Worm (Caenorhabditis elegans) whole organism, mixed stage, embryonic: ENCODE results near the gene nex-4.

Experiments used
- blmp-1 ChIP-seq: fragments of 150-350 bp; optimal IDR thresholded peaks from 2 replicates; lab custom pipeline; 2014; ENCODE audit warnings: missing biosample characterization, missing genetic modification characterization
- ceh-83 ChIP-seq: fragments of 200-800 bp; sonication (Bioruptor generic); optimal IDR thresholded peaks from 2 replicates; lab custom pipeline; 2018; ENCODE audit warnings: mild to moderate bottlenecking, missing genetic modification characterization, missing compliant biosample characterization
- ces-1 ChIP-seq: fragments of 150-350 bp; optimal IDR thresholded peaks from 2 replicates; lab custom pipeline; 2014; ENCODE audit warnings: missing biosample characterization, missing genetic modification reagents, missing genetic modification characterization
- elt-1 ChIP-seq: sonication (generic microtip); optimal IDR thresholded peaks from 2 replicates; lab custom pipeline; 2017; ENCODE audit warnings: missing genetic modification characterization, mild to moderate bottlenecking, missing compliant biosample characterization, antibody characterized with exemption, moderate library complexity, borderline replicate concordance; ENCODE audit not compliant: insufficient read depth
- hlh-1 ChIP-seq: fragments of 150-350 bp; optimal IDR thresholded peaks from 2 replicates; lab custom pipeline; 2014; ENCODE audit warnings: missing biosample characterization, missing genetic modification reagents, missing genetic modification characterization
- lin-13 ChIP-seq: fragments of 150-350 bp; optimal IDR thresholded peaks from 2 replicates; lab custom pipeline; 2014; ENCODE audit warnings: missing biosample characterization, missing genetic modification characterization
- lsy-2 ChIP-seq: fragments of 150-350 bp; optimal IDR thresholded peaks from 2 replicates; lab custom pipeline; 2014; ENCODE audit warnings: missing biosample characterization, missing genetic modification characterization
- mep-1 ChIP-seq: fragments of 150-350 bp; optimal IDR thresholded peaks from 2 replicates; lab custom pipeline; 2017; ENCODE audit warnings: missing biosample characterization, missing genetic modification reagents, missing genetic modification characterization, inconsistent platforms
- nhr-237 ChIP-seq: fragments of 150-350 bp; optimal IDR thresholded peaks from 2 replicates; lab custom pipeline; 2014; ENCODE audit warnings: missing biosample characterization, missing genetic modification characterization
- nhr-28 ChIP-seq: fragments of 150-350 bp; optimal IDR thresholded peaks from 2 replicates; lab custom pipeline; 2014; ENCODE audit warnings: missing biosample characterization, missing genetic modification characterization
- pha-4 ChIP-seq: fragments of 150-350 bp; optimal IDR thresholded peaks from 2 replicates; lab custom pipeline; 2018; ENCODE audit warnings: missing biosample characterization, missing genetic modification reagents, missing genetic modification characterization
- snpc-4 ChIP-seq: fragments of 150-350 bp; optimal IDR thresholded peaks from 2 replicates; lab custom pipeline; 2014; ENCODE audit warnings: missing biosample characterization, missing genetic modification characterization
- unc-120 ChIP-seq: sonication (generic microtip); optimal IDR thresholded peaks from 2 replicates; lab custom pipeline; 2017; ENCODE audit warnings: missing genetic modification characterization, missing compliant biosample characterization; ENCODE audit not compliant: poor library complexity, severe bottlenecking
- unc-39 ChIP-seq: fragments of 150-350 bp; optimal IDR thresholded peaks from 2 replicates; lab custom pipeline; 2014; ENCODE audit warnings: missing biosample characterization, missing genetic modification characterization

DNA sequence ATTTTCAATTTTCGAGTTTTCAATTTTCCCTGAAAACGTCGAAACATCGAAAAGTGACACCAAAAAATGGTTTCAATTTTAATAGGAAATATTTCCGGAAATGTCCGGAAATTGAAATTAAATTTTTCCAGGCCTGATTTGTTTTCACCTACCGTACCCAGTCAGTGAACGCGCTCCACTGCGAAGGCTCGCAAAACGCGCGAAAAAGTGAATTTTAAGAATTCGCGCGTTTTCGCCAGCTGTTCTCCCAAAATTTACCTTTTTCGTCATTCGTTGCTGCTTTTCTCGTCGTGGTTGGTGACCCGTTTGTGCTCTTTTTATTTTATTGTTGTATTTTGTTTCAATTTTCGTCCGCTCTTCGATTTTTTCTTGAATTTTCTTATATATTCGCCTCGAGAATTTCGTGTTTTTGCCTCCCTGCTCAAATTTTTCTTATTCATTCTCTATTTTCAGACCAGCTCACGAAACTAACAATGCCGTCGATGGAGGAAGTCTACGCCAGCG, 38.8 kb downstream of the nex-4 start, which contains the start of gene T19H12.2:
- no peak for TF ChIP-seq mep-1
- no peak for TF ChIP-seq unc-39 (tag; lab: Kevin White, UChicago)
- no peak for TF ChIP-seq pha-4
- TF ChIP-seq hlh-1: no peak
- TF ChIP-seq blmp-1 (tag; lab: Kevin White, UChicago): no peak
- no peak for TF ChIP-seq elt-1 (tag; lab: Kevin White, UChicago)
- no peak for TF ChIP-seq snpc-4 (tag; lab: Kevin White, UChicago)
- no peak for TF ChIP-seq unc-120 (tag; lab: Kevin White, UChicago)
- TF ChIP-seq nhr-237: no peak
- no peak for TF ChIP-seq ceh-83 (GFP tag; lab: Kevin White, UChicago)
- peak; percentile 50 for TF ChIP-seq lsy-2 (tag; lab: Kevin White, UChicago)
- TF ChIP-seq ces-1 (GFP tag; lab: Kevin White, UChicago): no peak
- no peak for TF ChIP-seq nhr-28
- TF ChIP-seq lin-13: no peak
